Worm (Caenorhabditis elegans) whole organism, early embryonic: ENCODE results near the gene Y60A3A.19.

Source experiments
- aly-1 ChIP-seq: sonication (generic microtip); optimal IDR thresholded peaks from 2 replicates; lab custom pipeline; 2016; ENCODE audit warnings: missing genetic modification characterization, missing compliant biosample characterization
- ama-1 ChIP-seq: fragments of 150-350 bp; optimal IDR thresholded peaks from 2 replicates; lab custom pipeline; 2014
- flt-1 ChIP-seq: fragments of 200-800 bp; sonication (Bioruptor generic); IDR thresholded peaks from 2 replicates; pipeline ENCODE4 v1.3.6; 2022; ENCODE audit warnings: missing genetic modification characterization, missing compliant biosample characterization
- pes-1 ChIP-seq: fragments of 200-800 bp; sonication (Bioruptor generic); IDR thresholded peaks from 2 replicates; pipeline ENCODE4 v1.3.6; 2022; ENCODE audit warnings: missing genetic modification reagents, missing genetic modification characterization, missing compliant biosample characterization

ce11 chrV:19867883-19868282, 48.5 kb upstream of the Y60A3A.19 start, which contains the start of gene Y116F11B.9:
- TF ChIP-seq aly-1 (tag; lab: Kevin White, UChicago): no peak
- TF ChIP-seq flt-1 (GFP tag; lab: Robert Waterston, UW): no peak
- TF ChIP-seq ama-1 (lab: Kevin White, UChicago): no peak
- TF ChIP-seq pes-1 (GFP tag; lab: Robert Waterston, UW): no peak
